Worm (Caenorhabditis elegans) whole organism, dauer: ENCODE results near the gene W03A5.6.

Experiments
- unc-62 ChIP-seq: sonication (generic microtip); optimal IDR thresholded peaks from 2 replicates; lab custom pipeline; 2017; ENCODE audit warnings: missing biosample characterization, missing genetic modification reagents, missing genetic modification characterization

Gene W03A5.6

DNA sequence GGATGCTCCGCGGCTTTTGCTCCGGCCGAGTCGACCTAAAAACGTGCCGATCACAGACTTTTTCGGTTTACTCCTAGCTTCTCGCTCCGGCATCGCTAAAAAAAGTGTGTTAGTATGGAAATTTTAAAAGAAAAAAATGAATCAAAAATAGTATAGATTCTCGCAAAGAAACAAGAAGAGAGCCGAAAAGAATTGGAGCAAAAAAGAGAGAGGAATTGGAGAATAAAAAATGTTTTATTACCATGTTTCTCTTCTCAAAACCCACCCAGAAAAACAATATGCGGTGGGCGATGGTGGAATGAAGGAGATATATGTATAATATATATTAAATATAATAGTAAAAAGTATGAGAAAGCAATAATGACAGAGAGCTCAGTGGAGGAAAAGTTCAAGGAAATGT, at the start of gene W03A5.6:
W03A5.6 (minus strand) TSS at position 101 of the 400 bp plus-strand sequence.
- no peak for TF ChIP-seq unc-62 (GFP tag; lab: Kevin White, UChicago)

DNA sequence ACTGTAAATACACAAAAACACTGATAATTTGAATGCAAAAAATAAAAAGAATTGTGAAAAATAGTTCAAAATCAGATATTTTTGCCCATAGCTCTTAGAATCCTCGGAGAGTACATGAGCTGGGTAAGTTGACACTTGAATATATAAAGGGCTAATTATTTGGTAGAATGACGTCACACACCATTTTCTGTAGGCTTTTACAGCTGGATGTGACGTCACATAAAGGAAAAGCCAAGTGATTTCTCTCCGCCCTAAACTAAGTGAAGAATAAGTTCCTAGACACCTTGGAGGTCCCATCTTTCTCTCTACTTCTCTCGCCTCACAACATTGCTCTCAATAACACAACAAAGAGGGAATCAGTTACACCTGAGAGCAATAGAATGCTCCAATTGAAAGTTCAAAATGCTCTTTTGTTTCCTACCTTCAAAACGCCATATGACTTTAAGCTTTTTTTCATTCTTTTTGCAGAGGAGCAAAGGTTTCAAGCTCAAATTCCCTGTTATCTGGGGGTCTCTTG, 46.7 kb upstream of the W03A5.6 start, which contains the start of gene osg-1:
osg-1 (plus strand) TSS at position 467 of the 517 bp plus-strand sequence.
- no peak for TF ChIP-seq unc-62 (GFP tag; lab: Kevin White, UChicago)

DNA sequence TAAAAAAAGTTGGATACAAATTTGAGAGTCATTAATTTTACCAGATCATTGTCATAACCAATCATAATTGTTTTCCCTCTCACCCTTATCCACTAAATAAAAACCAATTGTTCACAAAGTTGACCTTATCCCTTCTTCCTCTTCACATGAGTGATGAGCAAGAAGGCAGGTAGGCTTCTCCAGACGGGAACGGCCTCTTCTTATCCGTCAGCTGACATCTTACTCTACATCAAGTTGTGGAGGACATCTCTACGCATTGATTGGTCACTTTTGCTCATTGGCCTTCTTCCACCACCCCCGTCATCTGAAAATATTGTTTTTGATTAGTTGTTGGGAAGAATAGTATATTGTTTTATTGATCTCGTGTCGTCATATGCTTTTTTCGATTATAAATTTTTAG, 45.9 kb upstream of the W03A5.6 start:
- no peak for TF ChIP-seq unc-62 (GFP tag; lab: Kevin White, UChicago)

DNA sequence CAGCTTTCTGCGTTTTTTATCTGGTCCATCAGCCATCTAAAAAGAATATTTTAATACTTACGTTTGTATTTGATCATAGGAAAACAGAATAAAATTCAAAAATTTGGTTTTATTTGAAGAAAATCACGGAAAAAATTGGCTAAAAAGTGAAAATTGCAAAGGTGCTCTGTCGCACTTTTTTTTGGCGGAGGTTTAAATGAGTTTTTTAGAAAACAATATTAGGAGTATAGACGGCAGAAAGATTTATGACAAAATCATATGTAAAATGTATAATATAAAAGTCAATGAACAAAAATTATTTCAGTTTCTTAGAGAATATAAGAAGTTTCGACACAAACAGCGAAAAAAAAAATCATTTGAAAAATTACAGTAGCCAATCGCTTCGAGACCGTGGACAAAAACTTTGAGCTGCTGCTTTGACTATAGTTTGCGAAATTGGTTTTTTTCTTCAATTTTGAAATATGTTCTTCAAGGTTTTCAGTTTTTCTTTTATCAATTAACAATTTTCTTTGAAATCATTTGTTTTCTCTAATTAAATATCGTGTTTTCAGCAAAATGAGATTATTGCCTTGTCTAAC, 43.4 kb upstream of the W03A5.6 start, which contains the start of the genes R02F2.7 and R02F2.4:
R02F2.7 (minus strand) TSS at position 36 of the 578 bp plus-strand sequence.
R02F2.4 (plus strand) TSS at position 552 of the 578 bp plus-strand sequence.
- TF ChIP-seq unc-62 (GFP tag; lab: Kevin White, UChicago), result no peak

ce11 chrIII:5479493-5480167, 39.2 kb upstream of the W03A5.6 start:
- no peak for TF ChIP-seq unc-62 (GFP tag; lab: Kevin White, UChicago)

DNA sequence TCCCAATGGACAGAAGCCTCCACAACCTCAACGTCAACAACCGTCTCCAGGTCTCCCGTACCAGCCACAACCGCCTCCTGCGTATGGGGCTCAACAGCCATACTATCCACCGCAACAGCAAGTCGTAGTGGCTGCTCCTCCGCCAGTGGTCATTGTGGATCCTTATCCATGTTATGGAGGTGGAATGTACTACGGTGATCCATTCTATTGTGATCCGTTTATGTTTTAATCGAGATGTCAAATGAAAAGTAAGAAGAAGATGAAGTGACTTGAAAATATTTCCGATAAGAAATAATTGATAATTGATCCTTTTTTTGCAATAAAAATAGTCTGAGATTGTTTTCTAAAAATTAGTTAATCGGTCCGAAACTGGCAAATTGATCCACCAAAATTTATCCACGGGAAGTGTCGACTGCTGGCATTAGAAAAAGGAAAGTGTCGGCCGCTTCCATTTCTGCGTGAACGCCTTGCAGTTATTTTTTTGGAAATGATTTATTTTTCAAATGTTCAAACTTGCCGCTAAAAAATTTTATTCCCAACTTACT, 38.5 kb upstream of the W03A5.6 start, which contains the start of the genes R02F2.6 and R02F2.5:
R02F2.6 (minus strand) TSS at position 101 of the 545 bp plus-strand sequence.
R02F2.5 (plus strand) TSS at position 495 of the 545 bp plus-strand sequence.
- TF ChIP-seq unc-62 (GFP tag; lab: Kevin White, UChicago), result no peak

ce11 chrIII:5478011-5478410, 37.6 kb upstream of the W03A5.6 start, which contains the start of gene R02F2.10:
Gene R02F2.10 (plus strand): TSS chrIII:5478311.
- TF ChIP-seq unc-62 (GFP tag; lab: Kevin White, UChicago), result no peak

DNA sequence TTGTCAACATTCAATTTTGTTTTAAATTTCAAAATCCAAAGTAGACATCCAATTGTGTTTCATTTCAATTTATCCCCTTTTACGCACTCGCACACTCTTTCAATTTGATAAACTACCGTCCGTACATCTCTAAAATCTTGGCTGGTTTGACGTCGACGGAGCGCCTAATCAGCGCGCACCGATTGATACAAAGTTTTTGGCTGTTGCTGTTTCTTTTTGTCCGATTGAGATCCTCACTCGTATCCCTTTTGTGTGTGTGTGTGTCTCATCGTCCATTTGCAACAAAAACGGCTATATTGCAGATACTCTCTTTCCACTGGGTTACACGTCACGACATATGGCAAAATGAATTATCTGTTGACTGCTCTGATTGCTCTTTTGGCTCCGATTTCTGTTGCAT, 33.7 kb upstream of the W03A5.6 start, which contains the start of gene lon-1:
lon-1 (plus strand) TSS at position 301 of the 400 bp plus-strand sequence.
- TF ChIP-seq unc-62 (GFP tag; lab: Kevin White, UChicago), result no peak

- TF ChIP-seq unc-62 (GFP tag; lab: Kevin White, UChicago), result no peak
These were observed 32.3 kb upstream of the W03A5.6 start for ce11 chrIII:5472693-5473092.

DNA sequence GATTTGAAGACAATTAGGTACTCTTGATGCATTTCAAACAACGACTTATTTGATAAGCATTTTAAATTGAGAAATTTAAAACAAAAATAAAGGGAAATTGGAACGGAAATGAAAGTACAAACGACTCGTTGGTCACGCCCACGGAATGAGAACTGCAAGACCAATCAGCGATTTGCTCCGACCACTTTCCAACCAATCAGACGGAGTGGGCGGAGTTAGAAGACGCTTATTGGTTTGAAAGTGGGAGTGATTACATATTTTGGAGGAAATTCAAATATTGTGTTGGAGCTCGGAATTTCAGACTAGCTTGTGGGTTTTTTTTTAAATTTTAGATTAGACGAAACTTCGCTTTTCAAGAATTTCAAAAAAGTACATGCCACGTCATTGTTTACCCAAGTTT, 28.6 kb upstream of the W03A5.6 start:
- no peak for TF ChIP-seq unc-62 (GFP tag; lab: Kevin White, UChicago)

DNA sequence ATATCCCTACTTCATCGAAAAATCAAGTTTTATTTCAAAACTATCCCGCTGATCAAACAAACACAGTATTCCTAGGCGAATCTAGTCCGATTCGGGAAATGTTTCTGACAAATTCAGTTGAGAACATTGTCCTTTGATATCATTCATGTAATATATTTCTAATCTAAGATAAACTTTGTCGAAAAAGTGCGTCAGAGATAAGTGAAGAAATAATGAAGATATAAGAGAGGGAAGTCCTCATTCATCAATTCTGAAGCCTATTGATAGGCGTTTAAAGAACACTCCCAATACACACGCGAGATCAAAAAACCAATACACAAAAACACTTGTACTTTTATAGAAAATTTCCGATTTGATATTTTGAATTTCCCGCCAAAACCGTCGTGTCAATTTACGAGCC, 24.4 kb upstream of the W03A5.6 start:
- TF ChIP-seq unc-62 (GFP tag; lab: Kevin White, UChicago), result no peak

DNA sequence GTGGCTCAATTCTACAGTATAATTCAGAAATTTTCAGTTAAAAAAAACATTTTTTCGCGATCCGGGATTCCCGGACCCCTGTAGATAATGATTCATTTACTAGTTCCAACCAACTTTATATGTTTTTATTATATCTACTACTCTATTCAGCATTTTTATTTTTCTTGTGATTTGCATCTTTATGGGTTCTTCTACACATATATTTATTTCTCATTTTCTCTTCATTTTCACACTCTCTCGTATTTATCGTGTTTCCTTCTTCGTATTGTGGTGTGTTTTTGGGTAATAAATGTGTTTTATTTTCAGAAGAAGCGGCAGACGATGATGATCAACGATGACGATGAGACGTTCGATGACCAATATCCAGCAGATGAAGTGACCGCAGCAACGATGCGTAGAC, 23.6 kb upstream of the W03A5.6 start, which contains the start of gene F48E8.2:
F48E8.2 (plus strand) TSS at position 301 of the 400 bp plus-strand sequence.
- no peak for TF ChIP-seq unc-62 (GFP tag; lab: Kevin White, UChicago)

DNA sequence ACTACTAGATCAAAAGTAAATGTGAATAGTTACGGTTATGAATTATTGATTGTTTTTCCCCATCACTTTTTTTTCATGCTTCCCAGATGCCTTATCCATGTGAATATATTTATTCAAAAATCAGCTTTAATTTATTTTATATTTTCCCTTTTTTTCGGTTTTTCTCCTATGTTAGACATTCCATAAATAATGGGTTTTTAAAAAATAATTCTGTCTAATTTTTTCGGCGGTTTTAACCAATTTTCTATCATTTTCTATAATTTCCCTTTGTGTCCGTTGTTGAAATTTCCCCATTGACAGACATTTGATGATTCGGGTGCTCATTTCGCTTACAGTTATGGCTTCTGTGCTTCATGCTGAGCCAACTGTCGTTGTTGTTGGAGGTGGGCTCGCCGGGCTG, 20.6 kb upstream of the W03A5.6 start, which contains the start of gene F48E8.3:
F48E8.3 (plus strand) TSS at position 301 of the 400 bp plus-strand sequence.
- no peak for TF ChIP-seq unc-62 (GFP tag; lab: Kevin White, UChicago)

DNA sequence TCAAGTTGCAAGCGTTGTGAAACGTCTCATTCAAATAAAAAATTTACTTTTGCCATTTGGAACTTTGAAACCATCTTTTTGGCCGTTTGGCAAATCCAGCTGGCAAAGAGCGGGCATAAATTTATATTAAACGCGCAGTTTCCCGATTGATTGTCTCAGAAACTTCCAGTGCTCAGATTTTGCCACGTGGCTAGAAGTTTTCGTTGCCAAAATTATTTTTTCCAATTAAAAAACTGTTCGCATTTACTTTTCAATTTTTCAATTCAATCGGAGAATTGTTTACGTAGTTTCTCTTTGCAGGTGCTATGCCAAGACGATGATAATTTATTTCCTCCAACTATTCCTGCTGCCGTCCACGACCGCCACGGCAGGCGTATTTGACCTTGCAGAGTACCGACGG, 12.8 kb upstream of the W03A5.6 start, which contains the start of gene F48E8.4:
F48E8.4 (plus strand) TSS at position 301 of the 400 bp plus-strand sequence.
- TF ChIP-seq unc-62 (GFP tag; lab: Kevin White, UChicago), result no peak

DNA sequence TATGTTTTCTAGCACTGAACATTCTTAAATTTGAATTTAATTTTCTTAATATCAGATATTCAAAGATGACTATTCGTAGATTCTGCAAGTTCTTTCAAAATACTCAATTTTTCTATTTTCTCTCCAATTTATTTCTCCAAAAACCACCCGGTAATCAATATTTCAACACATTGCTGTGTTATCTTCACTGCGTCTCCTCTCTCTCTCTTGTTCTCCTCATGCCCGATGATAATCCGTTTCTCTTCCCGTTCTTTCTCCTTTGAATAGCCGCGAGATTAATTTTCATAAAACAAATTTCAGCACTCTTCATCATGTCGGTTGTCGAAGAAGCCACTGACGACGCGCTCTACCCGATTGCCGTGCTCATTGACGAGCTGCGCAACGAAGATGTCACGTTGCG, 10.0 kb upstream of the W03A5.6 start, which contains the start of gene paa-1:
paa-1 (plus strand) TSS at position 301 of the 400 bp plus-strand sequence.
- no peak for TF ChIP-seq unc-62 (GFP tag; lab: Kevin White, UChicago)
